Worm (Caenorhabditis elegans): Measurements from ENCODE around the gene glb-14.

The glb-14 gene

DNA sequence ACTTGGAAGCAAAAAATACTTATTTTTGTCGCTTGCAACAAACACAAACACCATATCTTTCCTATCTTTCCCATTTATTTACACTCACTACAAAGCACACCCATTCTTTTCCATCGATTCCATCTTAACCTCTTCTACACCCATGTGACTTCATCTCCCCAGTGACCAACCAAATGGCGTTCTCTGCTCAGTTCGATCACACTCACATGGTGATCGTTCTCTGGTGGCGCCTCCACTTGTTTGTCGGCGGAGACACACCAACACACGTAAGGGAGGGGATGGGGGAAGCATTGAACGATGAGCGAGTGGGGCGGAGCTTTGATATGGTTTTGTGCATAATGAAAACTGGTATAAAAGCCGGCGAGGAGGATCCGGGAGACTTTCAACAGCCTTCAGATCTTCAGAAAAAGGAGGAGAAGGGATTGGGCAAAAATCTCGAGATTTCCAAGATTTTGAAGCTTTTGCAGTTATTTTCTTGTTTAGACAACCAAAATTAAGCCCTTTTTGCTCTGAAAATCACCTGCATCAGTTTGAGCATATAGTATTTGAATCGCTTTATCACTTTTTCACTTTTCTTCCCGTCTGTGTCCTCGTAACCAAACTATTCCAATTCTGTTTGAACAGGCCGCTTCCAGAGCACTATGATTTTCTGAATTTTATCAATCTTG lies 21.9 kb upstream of the glb-14 start (continued):
- TF ChIP-seq mdl-1 (tag; optimal IDR thresholded peaks at IDR 0.05) (peak in 1 of 2 experiments; percentile 99), fkh-8 (tag; optimal IDR thresholded peaks at IDR 0.05) (peak; percentile 39), lin-35 (GFP tag; optimal IDR thresholded peaks at IDR 0.05) (peak; percentile 62 to 87), unc-30 (tag; optimal IDR thresholded peaks at IDR 0.05) (no peak), efl-1 (optimal IDR thresholded peaks at IDR 0.05) (peak; percentile 53 to 65), efl-1 (GFP tag; optimal IDR thresholded peaks at IDR 0.05 in 1 of 2) (peak; percentile 60 to 96), pax-3 (tag; optimal IDR thresholded peaks at IDR 0.05) (peak; percentile 7), vab-15 (tag; optimal IDR thresholded peaks at IDR 0.05) (no peak), F16B12.6 (tag; optimal IDR thresholded peaks at IDR 0.05) (no peak), hlh-17 (GFP tag; optimal IDR thresholded peaks at IDR 0.05; ENCODE audit: borderline replicate concordance) (no peak), skn-1 (tag; optimal IDR thresholded peaks at IDR 0.05) (peak; percentile 53), dsc-1 (tag; optimal IDR thresholded peaks at IDR 0.05) (no peak), jun-1 (tag; optimal IDR thresholded peaks at IDR 0.05) (peak; percentile 71), elt-3 (tag; optimal IDR thresholded peaks at IDR 0.05) (peak in 3 of 6 experiments; percentile 12 to 93 (median 70)), nhr-12 (tag; optimal IDR thresholded peaks at IDR 0.05) (no peak), unc-130 (tag; optimal IDR thresholded peaks at IDR 0.05) (peak; percentile 99), ets-5 (GFP tag; IDR thresholded peaks at IDR 0.05) (no peak), nhr-77 (tag; optimal IDR thresholded peaks at IDR 0.05) (peak; percentile 17), blmp-1 (tag; optimal IDR thresholded peaks at IDR 0.05) (peak; percentile 62), ceh-8 (GFP tag; optimal IDR thresholded peaks at IDR 0.05) (no peak), unc-98 (GFP tag; IDR thresholded peaks at IDR 0.05) (no peak), ceh-63 (GFP tag; optimal IDR thresholded peaks at IDR 0.05) (no peak), nhr-85 (tag) (peak; percentile 89), unc-86 (tag; optimal IDR thresholded peaks at IDR 0.05) (no peak), pag-3 (tag; optimal IDR thresholded peaks at IDR 0.05; ENCODE audit: borderline replicate concordance, insufficient read depth) (no peak), rnt-1 (tag; optimal IDR thresholded peaks at IDR 0.05) (peak; percentile 84), nhr-28 (tag; optimal IDR thresholded peaks at IDR 0.05) (no peak), fkh-10 (GFP tag; optimal IDR thresholded peaks at IDR 0.05) (no peak), C34B4.2 (tag; optimal IDR thresholded peaks at IDR 0.05) (no peak), swsn-7 (tag; optimal IDR thresholded peaks at IDR 0.05) (peak; percentile 66), sox-4 (tag; optimal IDR thresholded peaks at IDR 0.05) (peak; percentile 67), Y116A8C.19 (tag; optimal IDR thresholded peaks at IDR 0.05; ENCODE audit: borderline replicate concordance) (no peak), irx-1 (tag; optimal IDR thresholded peaks at IDR 0.05) (peak; percentile 52), sptf-1 (tag; optimal IDR thresholded peaks at IDR 0.05) (no peak), pqm-1 (tag; optimal IDR thresholded peaks at IDR 0.05) (peak; percentile 66), ceh-82 (tag; optimal IDR thresholded peaks at IDR 0.05) (peak in 1 of 3 experiments; percentile 44), C16A3.4 (tag; optimal IDR thresholded peaks at IDR 0.05) (peak; percentile 93), zag-1 (tag; optimal IDR thresholded peaks at IDR 0.05) (no peak), lin-39 (tag; optimal IDR thresholded peaks at IDR 0.05) (peak; percentile 70), snu-23 (GFP tag; optimal IDR thresholded peaks at IDR 0.05) (peak; percentile 92)

DNA sequence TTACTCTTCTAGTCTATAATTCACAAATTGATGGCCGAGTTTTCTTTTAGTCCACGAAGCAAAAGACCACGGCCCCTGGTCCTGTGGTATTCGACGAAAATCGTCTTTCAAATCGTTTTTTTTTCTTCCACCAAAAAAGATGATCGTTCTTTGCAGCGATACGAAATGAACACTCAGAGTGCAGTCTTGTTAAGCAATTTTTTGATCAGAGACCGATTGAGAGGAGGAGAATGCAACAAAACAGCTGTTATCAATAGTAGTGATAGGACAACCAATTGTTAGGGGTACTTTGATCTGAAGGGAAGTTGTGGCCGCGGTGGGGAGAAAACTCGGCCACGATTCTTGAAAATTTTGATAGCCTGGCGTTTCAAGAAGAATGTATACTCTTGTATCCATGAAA lies 19.2 kb upstream of the glb-14 start:
- TF ChIP-seq ztf-11 (tag; optimal IDR thresholded peaks at IDR 0.05) (no peak), mep-1 (tag; optimal IDR thresholded peaks at IDR 0.05) (no peak), elt-2 (tag; optimal IDR thresholded peaks at IDR 0.05) (peak; percentile 64), nhr-28 (tag; optimal IDR thresholded peaks at IDR 0.05) (no peak), fkh-4 (tag; optimal IDR thresholded peaks at IDR 0.05; ENCODE audit: borderline replicate concordance) (no peak), mdl-1 (tag; optimal IDR thresholded peaks at IDR 0.05) (peak in 1 of 2 experiments; percentile 70), sptf-1 (tag; optimal IDR thresholded peaks at IDR 0.05) (no peak), Y116A8C.19 (tag; optimal IDR thresholded peaks at IDR 0.05; ENCODE audit: borderline replicate concordance) (no peak), ceh-63 (GFP tag; optimal IDR thresholded peaks at IDR 0.05) (no peak), ceh-90 (tag; optimal IDR thresholded peaks at IDR 0.05) (no peak), unc-30 (tag; optimal IDR thresholded peaks at IDR 0.05) (no peak), snpc-4 (tag; optimal IDR thresholded peaks at IDR 0.05) (no peak), nhr-12 (tag; optimal IDR thresholded peaks at IDR 0.05) (no peak), hpl-2 (GFP tag; optimal IDR thresholded peaks at IDR 0.05) (no peak), ceh-82 (tag; optimal IDR thresholded peaks at IDR 0.05) (no peak), pqm-1 (tag; optimal IDR thresholded peaks at IDR 0.05) (no peak), fos-1 (tag; optimal IDR thresholded peaks at IDR 0.05) (no peak), blmp-1 (tag; optimal IDR thresholded peaks at IDR 0.05) (peak; percentile 43), zip-4 (GFP tag; optimal IDR thresholded peaks at IDR 0.05) (no peak), nhr-77 (tag; optimal IDR thresholded peaks at IDR 0.05) (no peak), unc-86 (tag; optimal IDR thresholded peaks at IDR 0.05) (no peak), irx-1 (tag; optimal IDR thresholded peaks at IDR 0.05) (no peak), lsy-2 (tag; optimal IDR thresholded peaks at IDR 0.05) (peak; percentile 36 to 48), egl-27 (tag; optimal IDR thresholded peaks at IDR 0.05) (no peak)

All from whole organism, L1 larva.